Worm (Caenorhabditis elegans) whole organism, L1 larva: ENCODE results near the gene adm-4.

Experiments
- C04F5.9 ChIP-seq: sonication (generic microtip); optimal IDR thresholded peaks from 2 replicates; lab custom pipeline; 2016; ENCODE audit warnings: missing genetic modification characterization, missing compliant biosample characterization
- C16A3.4 ChIP-seq: fragments of 150-350 bp; optimal IDR thresholded peaks from 2 replicates; lab custom pipeline; 2014; ENCODE audit warnings: missing biosample characterization, missing genetic modification characterization
- C34B4.2 ChIP-seq: sonication (generic microtip); optimal IDR thresholded peaks from 2 replicates; lab custom pipeline; 2017; ENCODE audit warnings: mild to moderate bottlenecking, missing genetic modification characterization, missing compliant biosample characterization
- Y116A8C.19 ChIP-seq: sonication (generic microtip); optimal IDR thresholded peaks from 2 replicates; lab custom pipeline; 2016; ENCODE audit warnings: missing compliant biosample characterization, missing genetic modification characterization, borderline replicate concordance
- aly-2 ChIP-seq: fragments of 150-350 bp; optimal IDR thresholded peaks from 2 replicates; lab custom pipeline; 2014; ENCODE audit warnings: missing biosample characterization, missing genetic modification characterization
- ama-1 ChIP-seq: fragments of 150-350 bp; optimal IDR thresholded peaks from 2 replicates; lab custom pipeline; 2014
- blmp-1 ChIP-seq: fragments of 150-350 bp; optimal IDR thresholded peaks from 2 replicates; lab custom pipeline; 2014; ENCODE audit warnings: missing biosample characterization, missing genetic modification characterization
- ceh-8 ChIP-seq: fragments of 200-800 bp; sonication (Bioruptor generic); optimal IDR thresholded peaks from 2 replicates; lab custom pipeline; 2018; ENCODE audit warnings: mild to moderate bottlenecking, missing genetic modification characterization, moderate library complexity, missing compliant biosample characterization
- ceh-82 ChIP-seq, 3 experiments: fragments of 150-350 bp in 1 of 3; sonication (generic microtip) in 2 of 3; optimal IDR thresholded peaks; 2 replicates each; lab custom pipeline; 2014 to 2017; ENCODE audit warnings: missing biosample characterization in 3 of 3, missing genetic modification characterization in 3 of 3
- ceh-90 ChIP-seq: sonication (generic microtip); optimal IDR thresholded peaks from 2 replicates; lab custom pipeline; 2016; ENCODE audit warnings: missing genetic modification characterization, missing compliant biosample characterization
- ces-1 ChIP-seq: fragments of 150-350 bp; optimal IDR thresholded peaks from 2 replicates; lab custom pipeline; 2014; ENCODE audit warnings: missing biosample characterization, missing genetic modification reagents, missing genetic modification characterization
- dsc-1 ChIP-seq: sonication (generic microtip); optimal IDR thresholded peaks from 2 replicates; lab custom pipeline; 2016; ENCODE audit warnings: mild to moderate bottlenecking, missing genetic modification characterization, missing compliant biosample characterization
- egl-27 ChIP-seq, 2 experiments: fragments of 150-350 bp in 1 of 2; sonication (generic microtip); optimal IDR thresholded peaks; 3 replicates each; lab custom pipeline; 2017 to 2018; ENCODE audit warnings: missing biosample characterization in 2 of 2, missing genetic modification characterization in 2 of 2, missing genetic modification reagents in 2 of 2
- elt-2 ChIP-seq: sonication (generic microtip); optimal IDR thresholded peaks from 2 replicates; lab custom pipeline; 2016; ENCODE audit warnings: missing genetic modification characterization, mild to moderate bottlenecking, inconsistent platforms, missing compliant biosample characterization, missing genetic modification reagents
- elt-3 ChIP-seq, 6 experiments: fragments of 150-350 bp in 1 of 6; sonication (generic microtip); optimal IDR thresholded peaks; 2 replicates each; lab custom pipeline; 2017 to 2018; ENCODE audit warnings: missing biosample characterization in 6 of 6, missing genetic modification characterization in 6 of 6, inconsistent platforms in 1 of 6
- ets-5 ChIP-seq: fragments of 200-800 bp; sonication (Bioruptor generic); IDR thresholded peaks from 2 replicates; pipeline ENCODE4 v1.3.6; 2022; ENCODE audit warnings: missing genetic modification characterization, missing compliant biosample characterization
- fkh-4 ChIP-seq: sonication (generic microtip); optimal IDR thresholded peaks from 2 replicates; lab custom pipeline; 2016; ENCODE audit warnings: missing compliant biosample characterization, missing genetic modification characterization, borderline replicate concordance
- fkh-8 ChIP-seq: sonication (generic microtip); optimal IDR thresholded peaks from 2 replicates; lab custom pipeline; 2016; ENCODE audit warnings: mild to moderate bottlenecking, missing genetic modification characterization, missing compliant biosample characterization
- fos-1 ChIP-seq: fragments of 150-350 bp; optimal IDR thresholded peaks from 2 replicates; lab custom pipeline; 2014; ENCODE audit warnings: missing biosample characterization, missing genetic modification characterization
- grh-1 ChIP-seq: fragments of 200-800 bp; sonication (Bioruptor generic); IDR thresholded peaks from 2 replicates; pipeline ENCODE4 v1.3.6; 2022; ENCODE audit warnings: missing genetic modification reagents, missing genetic modification characterization, missing compliant biosample characterization
- hlh-17 ChIP-seq: fragments of 200-800 bp; sonication (Bioruptor generic); optimal IDR thresholded peaks from 2 replicates; lab custom pipeline; 2018; ENCODE audit warnings: missing genetic modification characterization, mild to moderate bottlenecking, missing compliant biosample characterization, moderate library complexity, borderline replicate concordance
- hpl-2 ChIP-seq: fragments of 150-350 bp; optimal IDR thresholded peaks from 2 replicates; lab custom pipeline; 2014; ENCODE audit warnings: missing biosample characterization, missing genetic modification reagents, missing genetic modification characterization
- irx-1 ChIP-seq: sonication (generic microtip); optimal IDR thresholded peaks from 2 replicates; lab custom pipeline; 2016; ENCODE audit warnings: missing genetic modification characterization, missing compliant biosample characterization
- lin-13 ChIP-seq: fragments of 150-350 bp; optimal IDR thresholded peaks from 2 replicates; lab custom pipeline; 2014; ENCODE audit warnings: missing biosample characterization, missing genetic modification reagents, missing genetic modification characterization
- lin-14 ChIP-seq: fragments of 200-800 bp; sonication (Bioruptor generic); optimal IDR thresholded peaks from 2 replicates; lab custom pipeline; 2018; ENCODE audit warnings: mild to moderate bottlenecking, missing genetic modification characterization, moderate library complexity, missing compliant biosample characterization
- lin-39 ChIP-seq: fragments of 150-350 bp; optimal IDR thresholded peaks from 2 replicates; lab custom pipeline; 2014; ENCODE audit warnings: missing biosample characterization, missing genetic modification reagents, missing genetic modification characterization
- lir-3 ChIP-seq: sonication (generic microtip); optimal IDR thresholded peaks from 2 replicates; lab custom pipeline; 2016; ENCODE audit warnings: mild to moderate bottlenecking, missing genetic modification characterization, moderate library complexity, missing compliant biosample characterization; ENCODE audit not compliant: poor library complexity
- mab-9 ChIP-seq: fragments of 200-800 bp; sonication (Bioruptor generic); IDR thresholded peaks from 2 replicates; pipeline ENCODE4 v1.3.6; 2022; ENCODE audit warnings: missing genetic modification reagents, missing genetic modification characterization, missing compliant biosample characterization
- mdl-1 ChIP-seq, 2 experiments: fragments of 150-350 bp; optimal IDR thresholded peaks; 2 replicates each; lab custom pipeline; 2014 to 2017; ENCODE audit warnings: missing biosample characterization in 2 of 2, missing genetic modification characterization in 2 of 2, inconsistent platforms in 1 of 2
- mep-1 ChIP-seq: fragments of 150-350 bp; optimal IDR thresholded peaks from 2 replicates; lab custom pipeline; 2014; ENCODE audit warnings: missing biosample characterization, missing genetic modification characterization
- nhr-12 ChIP-seq: sonication (generic microtip); optimal IDR thresholded peaks from 2 replicates; lab custom pipeline; 2017; ENCODE audit warnings: missing biosample characterization, missing genetic modification characterization
- nhr-20 ChIP-seq: sonication (generic microtip); optimal IDR thresholded peaks from 2 replicates; lab custom pipeline; 2016; ENCODE audit warnings: mild to moderate bottlenecking, missing genetic modification characterization, missing compliant biosample characterization
- nhr-237 ChIP-seq: fragments of 150-350 bp; optimal IDR thresholded peaks from 2 replicates; lab custom pipeline; 2014; ENCODE audit warnings: missing biosample characterization, missing genetic modification characterization
- nhr-28 ChIP-seq: fragments of 150-350 bp; optimal IDR thresholded peaks from 2 replicates; lab custom pipeline; 2014; ENCODE audit warnings: missing biosample characterization, missing genetic modification characterization
- nhr-47 ChIP-seq: sonication (generic microtip); optimal IDR thresholded peaks from 2 replicates; lab custom pipeline; 2016; ENCODE audit warnings: mild to moderate bottlenecking, missing genetic modification characterization, moderate library complexity, missing compliant biosample characterization
- nhr-71 ChIP-seq: sonication (generic microtip); optimal IDR thresholded peaks from 2 replicates; lab custom pipeline; 2016; ENCODE audit warnings: mild to moderate bottlenecking, missing genetic modification characterization, moderate library complexity, missing compliant biosample characterization
- nhr-76 ChIP-seq: sonication (generic microtip); optimal IDR thresholded peaks from 2 replicates; lab custom pipeline; 2017; ENCODE audit warnings: missing biosample characterization, missing genetic modification characterization
- nhr-77 ChIP-seq: fragments of 150-350 bp; optimal IDR thresholded peaks from 2 replicates; lab custom pipeline; 2014; ENCODE audit warnings: missing biosample characterization, missing genetic modification characterization
- nhr-85 ChIP-seq: sonication (generic microtip); peaks from one replicate; lab custom pipeline; 2016; ENCODE audit warnings: missing genetic modification characterization, inconsistent platforms, missing compliant biosample characterization
- nhr-90 ChIP-seq: sonication (generic microtip); optimal IDR thresholded peaks from 2 replicates; lab custom pipeline; 2016; ENCODE audit warnings: mild to moderate bottlenecking, missing genetic modification characterization, missing compliant biosample characterization; ENCODE audit not compliant: poor library complexity
- pag-3 ChIP-seq: sonication (generic microtip); optimal IDR thresholded peaks from 2 replicates; lab custom pipeline; 2017; ENCODE audit warnings: missing genetic modification characterization, mild to moderate bottlenecking, missing compliant biosample characterization, antibody characterized with exemption, borderline replicate concordance; ENCODE audit not compliant: insufficient read depth
- snpc-4 ChIP-seq: fragments of 150-350 bp; optimal IDR thresholded peaks from 2 replicates; lab custom pipeline; 2014; ENCODE audit warnings: missing biosample characterization, missing genetic modification characterization
- sox-4 ChIP-seq: sonication (generic microtip); optimal IDR thresholded peaks from 2 replicates; lab custom pipeline; 2016; ENCODE audit warnings: missing genetic modification characterization, missing compliant biosample characterization
- sptf-1 ChIP-seq: fragments of 150-350 bp; optimal IDR thresholded peaks from 2 replicates; lab custom pipeline; 2014; ENCODE audit warnings: missing biosample characterization, missing genetic modification characterization
- tbx-2 ChIP-seq: sonication (generic microtip); optimal IDR thresholded peaks from 2 replicates; lab custom pipeline; 2016; ENCODE audit warnings: missing genetic modification characterization, missing compliant biosample characterization
- tlp-1 ChIP-seq: fragments of 150-350 bp; optimal IDR thresholded peaks from 2 replicates; lab custom pipeline; 2014; ENCODE audit warnings: missing biosample characterization, missing genetic modification characterization
- unc-130 ChIP-seq: fragments of 150-350 bp; optimal IDR thresholded peaks from 2 replicates; lab custom pipeline; 2017; ENCODE audit warnings: missing biosample characterization, missing genetic modification characterization, inconsistent platforms
- unc-62 ChIP-seq: fragments of 150-350 bp; optimal IDR thresholded peaks from 2 replicates; lab custom pipeline; 2014; ENCODE audit warnings: missing biosample characterization, missing genetic modification reagents, missing genetic modification characterization
- unc-86 ChIP-seq: sonication (generic microtip); optimal IDR thresholded peaks from 2 replicates; lab custom pipeline; 2016; ENCODE audit warnings: missing genetic modification characterization, missing compliant biosample characterization
- unc-98 ChIP-seq: fragments of 200-800 bp; sonication (Bioruptor generic); IDR thresholded peaks from 2 replicates; pipeline ENCODE4 v1.3.6; 2022; ENCODE audit warnings: missing genetic modification characterization, missing compliant biosample characterization
- vab-15 ChIP-seq: sonication (generic microtip); optimal IDR thresholded peaks from 2 replicates; lab custom pipeline; 2017; ENCODE audit warnings: missing genotype, mild to moderate bottlenecking, missing genetic modification characterization, missing compliant biosample characterization
- xbp-1 ChIP-seq: sonication (generic microtip); optimal IDR thresholded peaks from 2 replicates; lab custom pipeline; 2016; ENCODE audit warnings: missing genetic modification characterization, missing compliant biosample characterization
- zip-4 ChIP-seq: fragments of 200-800 bp; sonication (Bioruptor generic); optimal IDR thresholded peaks from 2 replicates; lab custom pipeline; 2018; ENCODE audit warnings: mild to moderate bottlenecking, missing genetic modification characterization, moderate library complexity, missing compliant biosample characterization

Gene adm-4

DNA sequence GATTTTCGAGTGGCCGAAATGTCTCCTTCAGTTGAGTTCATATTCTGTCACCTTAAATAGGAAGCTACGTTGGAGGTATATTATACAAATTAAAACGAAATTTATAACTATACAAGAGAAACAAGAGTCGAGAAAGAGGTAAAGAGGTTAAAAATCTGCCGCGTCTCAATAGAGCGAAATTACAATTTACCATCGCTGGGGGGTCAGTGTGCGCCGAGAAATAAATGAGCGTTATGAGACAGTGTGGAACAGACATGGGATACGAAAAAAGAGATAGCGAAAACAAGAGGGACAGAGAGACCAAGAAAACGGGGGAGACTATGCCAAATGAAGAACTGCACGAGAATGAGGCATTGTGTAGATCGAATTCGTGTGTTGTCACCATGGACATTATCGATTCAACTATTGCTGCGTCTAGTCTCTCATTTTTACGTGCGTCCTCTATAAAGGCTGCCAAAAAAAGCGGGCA, 10.2 kb downstream of the adm-4 start, which contains the start of gene ZK154.5:
Gene ZK154.5 (minus strand): TSS at position 51 of the 469 bp plus-strand sequence.
- TF ChIP-seq nhr-76 (tag; lab: Kevin White, UChicago), result no peak
- no peak for TF ChIP-seq pag-3
- no peak for TF ChIP-seq lir-3
- TF ChIP-seq elt-2, result no peak
- no peak for TF ChIP-seq nhr-12 (tag; lab: Kevin White, UChicago)
- no peak for TF ChIP-seq fkh-4 (tag; lab: Kevin White, UChicago)
- no peak for TF ChIP-seq hlh-17 (GFP tag; lab: Kevin White, UChicago)
- TF ChIP-seq C34B4.2 (tag; lab: Kevin White, UChicago), result no peak
- no peak for TF ChIP-seq zip-4 (GFP tag; lab: Kevin White, UChicago)
- peak; percentile 59 for TF ChIP-seq nhr-71 (tag; lab: Kevin White, UChicago)
- TF ChIP-seq lin-39 (tag; lab: Kevin White, UChicago), result no peak
- TF ChIP-seq fkh-8 (tag; lab: Kevin White, UChicago), result peak; percentile 43
- no peak for TF ChIP-seq ces-1 (GFP tag; lab: Kevin White, UChicago)
- peak; percentile 36 for TF ChIP-seq nhr-85
- TF ChIP-seq lin-14 (GFP tag; lab: Kevin White, UChicago), result peak; percentile 80
- no peak for TF ChIP-seq fos-1
- no peak for TF ChIP-seq nhr-237
- TF ChIP-seq nhr-28, result no peak
- no peak for TF ChIP-seq unc-98
- TF ChIP-seq vab-15, result no peak
- TF ChIP-seq ets-5 (GFP tag; lab: Robert Waterston, UW), result no peak
- peak in 1 of 6 experiments; percentile 50 for TF ChIP-seq elt-3 (tag; optimal IDR thresholded peaks at IDR 0.05; lab: Kevin White, UChicago)
- TF ChIP-seq ceh-90 (tag; lab: Kevin White, UChicago), result no peak
- TF ChIP-seq sox-4 (tag; lab: Kevin White, UChicago), result no peak
- TF ChIP-seq hpl-2 (GFP tag; lab: Kevin White, UChicago), result no peak
- TF ChIP-seq unc-86 (tag; lab: Kevin White, UChicago), result peak; percentile 26
- TF ChIP-seq egl-27 (tag; optimal IDR thresholded peaks at IDR 0.05; lab: Kevin White, UChicago), result no peak
- peak; percentile 30 for TF ChIP-seq C16A3.4
- TF ChIP-seq unc-62 (GFP tag; lab: Kevin White, UChicago), result no peak
- TF ChIP-seq dsc-1 (tag; lab: Kevin White, UChicago), result no peak
- no peak for TF ChIP-seq sptf-1 (tag; lab: Kevin White, UChicago)
- TF ChIP-seq mdl-1 (tag; optimal IDR thresholded peaks at IDR 0.05; lab: Kevin White, UChicago), result peak in 1 of 2 experiments; percentile 52
- TF ChIP-seq ama-1, result no peak
- TF ChIP-seq tbx-2 (tag; lab: Kevin White, UChicago), result peak; percentile 39
- TF ChIP-seq unc-130, result no peak
- TF ChIP-seq ceh-8 (GFP tag; lab: Kevin White, UChicago), result no peak
- TF ChIP-seq irx-1 (tag; lab: Kevin White, UChicago), result no peak
- peak; percentile 15 for TF ChIP-seq nhr-77 (tag; lab: Kevin White, UChicago)
- TF ChIP-seq Y116A8C.19, result no peak
- TF ChIP-seq lin-13 (GFP tag; lab: Kevin White, UChicago), result no peak
- TF ChIP-seq mep-1 (tag; lab: Kevin White, UChicago), result peak; percentile 62
- peak in 1 of 3 experiments; percentile 38 for TF ChIP-seq ceh-82 (tag; optimal IDR thresholded peaks at IDR 0.05; lab: Kevin White, UChicago)
- TF ChIP-seq snpc-4 (tag; lab: Kevin White, UChicago), result no peak
- peak; percentile 48 for TF ChIP-seq xbp-1
- no peak for TF ChIP-seq mab-9 (GFP tag; lab: Robert Waterston, UW)
- peak; percentile 41 for TF ChIP-seq nhr-47 (tag; lab: Kevin White, UChicago)
- TF ChIP-seq blmp-1 (tag; lab: Kevin White, UChicago), result peak; percentile 52
- no peak for TF ChIP-seq C04F5.9 (tag; lab: Kevin White, UChicago)
- TF ChIP-seq tlp-1, result no peak
- no peak for TF ChIP-seq nhr-90 (tag; lab: Kevin White, UChicago)
- TF ChIP-seq aly-2, result no peak
- TF ChIP-seq grh-1 (GFP tag; lab: Robert Waterston, UW), result no peak
- peak; percentile 59 for TF ChIP-seq nhr-20
